Fruit fly (Drosophila melanogaster) whole organism, embryonic: ENCODE results near the gene Vajk3.

Source experiments
- CG11398 ChIP-seq: fragments of 200-800 bp; sonication (Bioruptor generic); optimal IDR thresholded peaks from 2 replicates; lab custom pipeline; 2016; ENCODE audit warnings: missing biosample characterization, missing genetic modification characterization
- CG13296 ChIP-seq: fragments of 200-800 bp; sonication (Bioruptor generic); optimal IDR thresholded peaks from 3 replicates; lab custom pipeline; 2018; ENCODE audit warnings: missing biosample characterization, mild to moderate bottlenecking, missing genetic modification characterization
- CG33213 ChIP-seq: fragments of 200-800 bp; sonication (Bioruptor generic); optimal IDR thresholded peaks from 3 replicates; lab custom pipeline; 2016; ENCODE audit warnings: missing biosample characterization, missing genetic modification characterization
- CG6272 ChIP-seq: fragments of 200-800 bp; sonication (Bioruptor generic); IDR thresholded peaks from 2 replicates; pipeline ENCODE4 v1.3.6; 2022; ENCODE audit warnings: missing biosample characterization, missing genetic modification characterization
- CG7928 ChIP-seq: fragments of 200-800 bp; sonication (Bioruptor generic); optimal IDR thresholded peaks from 2 replicates; lab custom pipeline; 2017; ENCODE audit warnings: missing biosample characterization, mild to moderate bottlenecking, missing genetic modification characterization
- Dp ChIP-seq: fragments of 200-800 bp; sonication (Bioruptor generic); optimal IDR thresholded peaks from 2 replicates; lab custom pipeline; 2018; ENCODE audit warnings: missing biosample characterization, mild to moderate bottlenecking, missing genetic modification characterization, moderate library complexity
- HmgD ChIP-seq: fragments of 200-800 bp; sonication (Bioruptor generic); optimal IDR thresholded peaks from 3 replicates; lab custom pipeline; 2016; ENCODE audit warnings: missing biosample characterization, missing genetic modification characterization
- ara ChIP-seq: fragments of 200-800 bp; sonication (Bioruptor generic); IDR thresholded peaks from 2 replicates; pipeline ENCODE4 v1.3.6; 2022; ENCODE audit warnings: missing biosample characterization, missing genetic modification characterization
- ase ChIP-seq: fragments of 200-800 bp; sonication (Bioruptor generic); IDR thresholded peaks from 3 replicates; pipeline ENCODE4 v1.3.6; 2022; ENCODE audit warnings: missing biosample characterization, missing genetic modification characterization
- esg ChIP-seq: fragments of 200-800 bp; sonication (Bioruptor generic); conservative IDR thresholded peaks from 2 replicates; pipeline ENCODE4 v1.3.6; 2022; ENCODE audit warnings: missing biosample characterization, missing genetic modification characterization
- fru ChIP-seq: fragments of >200 bp; optimal IDR thresholded peaks from 2 replicates; lab custom pipeline; 2017
- jigr1 ChIP-seq: fragments of 200-800 bp; sonication (Bioruptor generic); IDR thresholded peaks from 3 replicates; pipeline ENCODE4 v1.3.6; 2022; ENCODE audit warnings: missing biosample characterization, missing genetic modification characterization
- shn ChIP-seq: fragments of 200-800 bp; sonication (Bioruptor generic); optimal IDR thresholded peaks from 3 replicates; lab custom pipeline; 2016; ENCODE audit warnings: missing biosample characterization, missing genetic modification characterization
- tap ChIP-seq: fragments of 200-800 bp; optimal IDR thresholded peaks from 3 replicates; lab custom pipeline; 2019; ENCODE audit warnings: missing biosample characterization, mild to moderate bottlenecking, missing genetic modification characterization, moderate library complexity

dm6 chr2L:13904331-13904911 lies 42.9 kb downstream of the Vajk3 start, which contains the start of gene Smg5:
- TF ChIP-seq ara (GFP tag; lab: Robert Waterston, UW) = peak; percentile 96
- peak; percentile 91 for TF ChIP-seq Dp (GFP tag; lab: Kevin White, UChicago)
- peak; percentile 65; the same call in 2 of the 3 replicates for TF ChIP-seq jigr1 (GFP tag; lab: Robert Waterston, UW)
- peak; percentile 97 for TF ChIP-seq ase (GFP tag; lab: Robert Waterston, UW)
- TF ChIP-seq CG13296 = peak; percentile 63
- TF ChIP-seq fru (lab: Kevin White, UChicago) = no peak
- peak; percentile 99 for TF ChIP-seq shn (GFP tag; lab: Kevin White, UChicago)
- TF ChIP-seq HmgD (GFP tag; lab: Kevin White, UChicago) = peak; percentile 99
- peak; percentile 62 for TF ChIP-seq CG7928 (GFP tag; lab: Kevin White, UChicago)
- TF ChIP-seq esg = peak; percentile 97
- TF ChIP-seq CG11398 = peak; percentile 89
- peak; percentile 95 for TF ChIP-seq CG6272 (GFP tag; lab: Robert Waterston, UW)
- TF ChIP-seq CG33213 (GFP tag; lab: Kevin White, UChicago) = peak; percentile 96
- TF ChIP-seq tap = no peak
